Fruit fly (Drosophila melanogaster) S2 (cell line): ENCODE data around the gene CG43348.

ENCODE experiments used
- CG8478 ChIP-seq: fragments of >200 bp; optimal IDR thresholded peaks from 2 replicates; lab custom pipeline; 2018
- CTCF ChIP-seq, 2 experiments: fragments of >200 bp; optimal IDR thresholded peaks; 2 replicates each; lab custom pipeline; 2018

- TF ChIP-seq CG8478 (lab: Kevin White, UChicago): no peak
- no peak for TF ChIP-seq CTCF (optimal IDR thresholded peaks at IDR 0.05; lab: Kevin White, UChicago)
Observed at dm6 chr2L:1157679-1158518, 41.3 kb upstream of the CG43348 start, which contains the start of gene capt.
